Worm (Caenorhabditis elegans) whole organism, L4 larva: ENCODE measurements around the gene D1054.19.

Experiments used
- dpl-1 ChIP-seq: fragments of 150-350 bp; optimal IDR thresholded peaks from 2 replicates; lab custom pipeline; 2014; ENCODE audit warnings: missing biosample characterization, missing genetic modification reagents, missing genetic modification characterization
- egl-27 ChIP-seq: sonication (generic microtip); optimal IDR thresholded peaks from 3 replicates; lab custom pipeline; 2017; ENCODE audit warnings: missing biosample characterization, missing genetic modification reagents, missing genetic modification characterization
- hlh-30 ChIP-seq: sonication (generic microtip); optimal IDR thresholded peaks from 2 replicates; lab custom pipeline; 2017; ENCODE audit warnings: antibody characterized with exemption, mild to moderate bottlenecking, missing genetic modification characterization, missing compliant biosample characterization; ENCODE audit not compliant: insufficient read depth
- lin-29 ChIP-seq: fragments of 200-800 bp; sonication (Bioruptor generic); IDR thresholded peaks from 2 replicates; pipeline ENCODE4 v1.3.6; 2022; ENCODE audit warnings: missing genetic modification reagents, missing genetic modification characterization, missing compliant biosample characterization
- lsy-2 ChIP-seq, 2 experiments: fragments of 150-350 bp in 1 of 2; sonication (generic microtip) in 1 of 2; optimal IDR thresholded peaks; 2 replicates each; lab custom pipeline; 2014 to 2017; ENCODE audit warnings: missing biosample characterization in 2 of 2, missing genetic modification characterization in 2 of 2

DNA sequence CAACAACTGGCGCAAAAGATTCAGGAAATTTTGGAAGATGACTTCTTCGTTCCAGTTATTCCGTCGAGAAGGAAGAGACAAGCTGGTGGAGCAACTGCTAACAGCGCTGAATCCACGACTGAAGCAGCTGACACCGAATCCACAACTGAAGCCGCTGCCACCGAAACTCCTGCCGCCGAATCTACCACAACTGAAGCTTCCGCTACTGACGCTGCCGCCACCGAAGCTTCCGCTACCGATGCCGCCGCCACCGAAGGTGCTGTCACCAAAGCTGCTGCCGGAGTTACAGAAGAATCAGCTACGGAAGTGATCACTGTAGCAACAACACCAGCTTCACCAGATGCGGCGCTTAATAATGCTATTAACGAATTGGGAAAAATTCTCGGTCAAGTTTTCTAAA is 1.1 kb upstream of the D1054.19 start:
- no peak for TF ChIP-seq egl-27 (tag; lab: Kevin White, UChicago)
- TF ChIP-seq lin-29, result no peak
- TF ChIP-seq hlh-30 (tag; lab: Kevin White, UChicago), result no peak
- TF ChIP-seq dpl-1, result no peak
- no peak for TF ChIP-seq lsy-2 (tag; optimal IDR thresholded peaks at IDR 0.05; lab: Kevin White, UChicago)
